Fruit fly (Drosophila melanogaster): ENCODE measurements around the gene CG15864.

Gene CG15864

DNA sequence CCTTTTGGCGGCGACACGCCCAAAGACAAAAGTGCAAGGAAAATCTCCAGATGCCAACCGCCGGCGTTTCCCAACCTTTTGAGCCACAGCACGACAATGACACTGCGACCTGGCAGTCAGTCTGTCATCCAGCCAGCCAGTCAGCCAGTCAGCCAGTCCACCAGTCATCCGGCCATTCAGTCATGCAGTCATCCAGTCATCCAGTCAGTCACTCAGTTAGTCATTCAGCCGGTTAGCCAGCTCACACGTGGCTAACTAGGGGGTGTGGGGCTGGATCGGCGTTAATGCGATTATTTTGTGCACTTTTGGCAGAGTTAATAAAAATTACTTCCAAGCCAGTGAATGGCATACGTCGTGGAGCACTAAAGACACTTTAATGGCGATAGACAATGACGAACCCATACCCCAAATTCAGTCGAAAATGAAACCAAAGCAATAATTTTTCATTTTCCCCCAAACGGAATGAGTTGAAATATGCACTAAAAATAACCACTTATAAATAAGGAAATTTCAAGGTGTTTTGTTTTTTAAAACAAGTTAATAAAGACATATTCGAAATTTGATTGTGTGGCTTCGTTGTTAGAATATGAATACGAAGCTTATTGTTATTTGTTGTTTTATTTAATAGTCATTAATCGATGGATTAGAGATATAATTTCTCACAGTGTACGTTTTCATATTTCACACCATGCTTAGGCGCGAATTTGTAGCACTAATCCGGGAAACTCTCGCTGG, 23.3 kb upstream of the CG15864 start (continued):
- TF ChIP-seq ase (GFP tag; IDR thresholded peaks at IDR 0.05) (no peak), trem (tag; optimal IDR thresholded peaks at IDR 0.05) (peak; percentile 16), fd96Cb (tag; optimal IDR thresholded peaks at IDR 0.05) (peak; percentile 4), D (optimal IDR thresholded peaks at IDR 0.05) (no peak), D (GFP tag; optimal IDR thresholded peaks at IDR 0.05) (no peak), Hr78 (GFP tag; optimal IDR thresholded peaks at IDR 0.05) (no peak), dmrt11E (tag; optimal IDR thresholded peaks at IDR 0.05) (peak; percentile 45), prd (optimal IDR thresholded peaks at IDR 0.05) (no peak), prd (GFP tag; IDR thresholded peaks at IDR 0.05) (no peak), phol (tag; optimal IDR thresholded peaks at IDR 0.05) (peak; percentile 30), CG8388 (GFP tag; optimal IDR thresholded peaks at IDR 0.05) (peak; percentile 6), Sox100B (GFP tag; optimal IDR thresholded peaks at IDR 0.05) (no peak), CG11504 (tag; optimal IDR thresholded peaks at IDR 0.05) (peak; percentile 41), PHDP (tag; optimal IDR thresholded peaks at IDR 0.05) (peak; percentile 15), klu (GFP tag; IDR thresholded peaks at IDR 0.05) (0 out of 2 replicates have a peak, but pooled peaks have one; percentile 4), CG18262 (tag; optimal IDR thresholded peaks at IDR 0.05) (peak; percentile 53), CG10267 (tag; optimal IDR thresholded peaks at IDR 0.05) (peak; percentile 15), Asciz (GFP tag; optimal IDR thresholded peaks at IDR 0.05) (peak; percentile 15), Xrp1 (GFP tag; IDR thresholded peaks at IDR 0.05) (peak; percentile 61), nmo (GFP tag; optimal IDR thresholded peaks at IDR 0.05) (peak; percentile 12), CG8281 (tag; optimal IDR thresholded peaks at IDR 0.05) (peak; percentile 95), Blimp-1 (GFP tag; optimal IDR thresholded peaks at IDR 0.05) (peak; percentile 31), lola (GFP tag; optimal IDR thresholded peaks at IDR 0.05) (peak in 1 of 3 experiments; percentile 36), CG14710 (tag; optimal IDR thresholded peaks at IDR 0.05) (peak; percentile 28), Sox102F (GFP tag; optimal IDR thresholded peaks at IDR 0.05) (peak; percentile 30), CG31441 (GFP tag; IDR thresholded peaks at IDR 0.05) (peak; percentile 39; the same call in 1 of the 2 replicates), CG30403 (GFP tag; optimal IDR thresholded peaks at IDR 0.05) (peak; percentile 8), Spps (tag; optimal IDR thresholded peaks at IDR 0.05) (peak; percentile 15), zen (tag; optimal IDR thresholded peaks at IDR 0.05) (peak; percentile 9), bsh (GFP tag; optimal IDR thresholded peaks at IDR 0.05) (peak in 1 of 2 experiments; percentile 52), ttk (GFP tag; IDR thresholded peaks at IDR 0.05) (0 out of 2 replicates have a peak, but pooled peaks have one; percentile 37), CG10979 (tag; optimal IDR thresholded peaks at IDR 0.05) (peak; percentile 51)

DNA sequence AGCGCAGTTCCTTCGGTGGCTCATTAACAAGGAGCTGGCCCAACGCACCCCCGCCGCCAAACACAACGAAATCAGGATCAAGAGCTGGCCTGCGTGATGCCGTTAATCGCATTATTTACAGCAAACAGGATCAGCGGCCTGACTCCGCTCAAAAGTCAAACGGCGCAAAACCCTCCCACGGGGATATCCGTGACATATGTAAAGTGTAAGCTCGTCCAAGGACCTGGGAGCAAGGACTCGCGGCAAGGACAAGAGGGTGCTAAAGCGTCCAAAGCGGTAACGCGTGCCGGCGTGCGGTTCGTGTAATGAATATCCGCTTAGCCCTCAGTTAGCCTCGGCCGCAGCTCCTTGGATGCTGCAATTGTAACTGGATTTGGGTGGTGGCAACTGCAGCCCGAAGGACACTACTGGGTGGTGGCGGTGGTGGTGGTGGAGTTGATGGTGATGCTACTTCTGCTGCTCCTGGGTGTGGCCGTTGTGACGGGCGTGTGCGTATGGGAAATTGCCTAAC, 22.7 kb upstream of the CG15864 start:
- no peak for TF ChIP-seq CG7271 (tag; optimal IDR thresholded peaks at IDR 0.05)
- TF ChIP-seq ftz-f1 (GFP tag; optimal IDR thresholded peaks at IDR 0.05), result no peak
- TF ChIP-seq Bgb (GFP tag; IDR thresholded peaks at IDR 0.05; ENCODE audit: partially characterized antibody), result no peak
- no peak for TF ChIP-seq CG17612 (GFP tag; IDR thresholded peaks at IDR 0.05)
- no peak for TF ChIP-seq CG7839 (tag; optimal IDR thresholded peaks at IDR 0.05)
- no peak for TF ChIP-seq CG16815 (GFP tag; optimal IDR thresholded peaks at IDR 0.05)
- no peak for TF ChIP-seq CG16779 (GFP tag; IDR thresholded peaks at IDR 0.05)
- no peak for TF ChIP-seq Xbp1 (GFP tag; optimal IDR thresholded peaks at IDR 0.05)
- TF ChIP-seq Adf1 (GFP tag; IDR thresholded peaks at IDR 0.05), result no peak
- no peak for TF ChIP-seq abd-A (tag; optimal IDR thresholded peaks at IDR 0.05)
- TF ChIP-seq Hmx (GFP tag; optimal IDR thresholded peaks at IDR 0.05), result no peak
- TF ChIP-seq tll (GFP tag; optimal IDR thresholded peaks at IDR 0.05), result peak in 1 of 2 experiments; percentile 87
- no peak for TF ChIP-seq gro (GFP tag; optimal IDR thresholded peaks at IDR 0.05)
- no peak for TF ChIP-seq Mrtf (GFP tag; IDR thresholded peaks at IDR 0.05)
- TF ChIP-seq CG8388 (GFP tag; optimal IDR thresholded peaks at IDR 0.05), result no peak
- TF ChIP-seq dpn (GFP tag; optimal IDR thresholded peaks at IDR 0.05), result no peak
- no peak for TF ChIP-seq lilli (GFP tag; optimal IDR thresholded peaks at IDR 0.05)
- no peak for TF ChIP-seq NC2β (GFP tag; optimal IDR thresholded peaks at IDR 0.05)
- TF ChIP-seq CG10979 (tag; optimal IDR thresholded peaks at IDR 0.05), result no peak
